Worm (Caenorhabditis elegans) whole organism, late embryonic: ENCODE measurements around the gene str-12.

Experiments
- ceh-19 ChIP-seq: fragments of 200-800 bp; sonication (Bioruptor generic); optimal IDR thresholded peaks from 2 replicates; lab custom pipeline; 2018; ENCODE audit warnings: mild to moderate bottlenecking, missing genetic modification characterization, missing compliant biosample characterization
- dve-1 ChIP-seq: sonication (generic microtip); optimal IDR thresholded peaks from 2 replicates; lab custom pipeline; 2017; ENCODE audit warnings: antibody characterized with exemption, mild to moderate bottlenecking, missing genetic modification characterization, missing compliant biosample characterization
- ets-4 ChIP-seq: sonication (generic microtip); optimal IDR thresholded peaks from 2 replicates; lab custom pipeline; 2016; ENCODE audit warnings: missing genetic modification characterization, missing compliant biosample characterization
- eyg-1 ChIP-seq: sonication (generic microtip); optimal IDR thresholded peaks from 2 replicates; lab custom pipeline; 2016; ENCODE audit warnings: missing genotype, missing genetic modification characterization, missing compliant biosample characterization
- fkh-6 ChIP-seq: sonication (generic microtip); optimal IDR thresholded peaks from 2 replicates; lab custom pipeline; 2016; ENCODE audit warnings: missing genetic modification characterization, missing compliant biosample characterization
- hlh-30 ChIP-seq: sonication (generic microtip); optimal IDR thresholded peaks from 2 replicates; lab custom pipeline; 2017; ENCODE audit warnings: antibody characterized with exemption, missing genetic modification characterization, missing compliant biosample characterization; ENCODE audit not compliant: insufficient read depth
- nhr-11 ChIP-seq: fragments of 150-350 bp; optimal IDR thresholded peaks from 2 replicates; lab custom pipeline; 2014; ENCODE audit warnings: missing biosample characterization, missing genetic modification characterization
- sox-4 ChIP-seq: sonication (generic microtip); optimal IDR thresholded peaks from 2 replicates; lab custom pipeline; 2017; ENCODE audit warnings: mild to moderate bottlenecking, missing genetic modification characterization, inconsistent platforms, missing compliant biosample characterization
- unc-42 ChIP-seq: sonication (generic microtip); optimal IDR thresholded peaks from 2 replicates; lab custom pipeline; 2016; ENCODE audit warnings: missing genotype, missing genetic modification characterization, missing compliant biosample characterization
- unc-55 ChIP-seq: sonication (generic microtip); optimal IDR thresholded peaks from 2 replicates; lab custom pipeline; 2017; ENCODE audit warnings: missing biosample characterization, missing genetic modification reagents, missing genetic modification characterization

- TF ChIP-seq eyg-1 (tag; lab: Kevin White, UChicago) (no peak), sox-4 (tag; lab: Kevin White, UChicago) (no peak), ets-4 (no peak), dve-1 (tag; lab: Kevin White, UChicago) (no peak), nhr-11 (no peak), hlh-30 (tag; lab: Kevin White, UChicago) (no peak), unc-42 (tag; lab: Kevin White, UChicago) (no peak), ceh-19 (GFP tag; lab: Kevin White, UChicago) (no peak), fkh-6 (tag; lab: Kevin White, UChicago) (no peak), unc-55 (no peak)
These were observed 39.6 kb upstream of the str-12 start, which contains the start of gene fbxa-95 for ce11 chrV:15571006-15571526.
